Worm (Caenorhabditis elegans): ENCODE data around the gene B0218.7.

Gene B0218.7

DNA sequence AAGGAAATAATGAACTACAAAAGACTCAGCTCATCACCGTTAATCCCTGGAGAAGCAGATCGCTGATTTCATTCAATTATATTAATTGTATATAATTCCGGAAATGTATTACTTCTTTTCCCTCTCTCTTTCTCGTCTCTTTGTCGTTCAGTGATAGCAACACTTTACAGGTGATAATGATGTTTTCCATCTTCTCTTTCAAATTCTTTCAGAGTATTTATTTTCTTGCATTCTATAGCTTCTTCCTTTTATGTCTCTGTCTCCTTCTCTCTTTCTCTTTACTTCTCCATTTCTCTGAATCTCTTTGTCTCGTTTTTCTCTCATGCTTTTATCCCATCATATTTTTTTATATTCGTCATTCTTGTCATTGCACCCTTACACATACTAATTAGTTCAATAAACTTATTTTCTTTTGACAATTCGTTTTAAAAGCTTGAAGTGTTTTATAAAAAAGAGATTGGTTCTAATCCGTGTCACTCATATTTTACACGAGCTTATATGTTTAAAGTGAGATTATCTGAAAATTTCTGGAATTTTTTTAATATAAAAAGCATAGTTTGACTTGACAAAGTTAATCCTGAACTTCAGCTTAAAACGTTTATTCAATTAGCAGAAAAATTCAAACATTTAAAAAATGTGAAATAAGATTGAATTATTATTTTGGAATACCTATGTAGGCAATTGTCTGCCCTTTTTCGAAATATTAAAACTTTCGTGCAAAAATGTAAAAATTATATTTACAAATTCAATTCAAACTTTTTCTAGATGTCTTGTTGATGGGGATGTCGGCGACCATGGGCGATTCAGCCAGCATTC, 22.9 kb downstream of the B0218.7 start, which contains the start of gene pmk-2 (continued):
- TF ChIP-seq vab-15 (tag; optimal IDR thresholded peaks at IDR 0.05) = no peak
- TF ChIP-seq unc-62 (GFP tag; optimal IDR thresholded peaks at IDR 0.05) = no peak
- peak; percentile 98 for TF ChIP-seq dsc-1 (tag; optimal IDR thresholded peaks at IDR 0.05)
- no peak for TF ChIP-seq mab-9 (GFP tag; IDR thresholded peaks at IDR 0.05)
- no peak for TF ChIP-seq alr-1 (tag; optimal IDR thresholded peaks at IDR 0.05; ENCODE audit: borderline replicate concordance)
- TF ChIP-seq F16B12.6 (tag; optimal IDR thresholded peaks at IDR 0.05) = no peak
- no peak for TF ChIP-seq pqm-1 (tag; optimal IDR thresholded peaks at IDR 0.05)
- TF ChIP-seq ets-5 (GFP tag; IDR thresholded peaks at IDR 0.05) = no peak
- no peak for TF ChIP-seq blmp-1 (tag; optimal IDR thresholded peaks at IDR 0.05)
- no peak for TF ChIP-seq swsn-7 (tag; optimal IDR thresholded peaks at IDR 0.05)
- peak; percentile 70 for TF ChIP-seq pax-3 (tag; optimal IDR thresholded peaks at IDR 0.05)
- TF ChIP-seq snu-23 (GFP tag; optimal IDR thresholded peaks at IDR 0.05) = no peak
- TF ChIP-seq lin-15B (tag; optimal IDR thresholded peaks at IDR 0.05) = no peak
- TF ChIP-seq Y116A8C.19 (tag; optimal IDR thresholded peaks at IDR 0.05; ENCODE audit: borderline replicate concordance) = no peak
- no peak for TF ChIP-seq ceh-63 (GFP tag; optimal IDR thresholded peaks at IDR 0.05)
- TF ChIP-seq mdl-1 (tag; optimal IDR thresholded peaks at IDR 0.05) = no peak
- peak; percentile 28 for TF ChIP-seq fos-1 (tag; optimal IDR thresholded peaks at IDR 0.05)
- no peak for TF ChIP-seq efl-3 (GFP tag; optimal IDR thresholded peaks at IDR 0.05)
- TF ChIP-seq fkh-8 (tag; optimal IDR thresholded peaks at IDR 0.05) = peak; percentile 79
- TF ChIP-seq C04F5.9 (tag; optimal IDR thresholded peaks at IDR 0.05) = no peak
- TF ChIP-seq nhr-28 (tag; optimal IDR thresholded peaks at IDR 0.05) = no peak
- TF ChIP-seq unc-30 (tag; optimal IDR thresholded peaks at IDR 0.05) = no peak
- no peak for TF ChIP-seq ztf-11 (tag; optimal IDR thresholded peaks at IDR 0.05)
- TF ChIP-seq pag-3 (tag; optimal IDR thresholded peaks at IDR 0.05; ENCODE audit: borderline replicate concordance, insufficient read depth) = no peak
- no peak for TF ChIP-seq sptf-1 (tag; optimal IDR thresholded peaks at IDR 0.05)
- TF ChIP-seq aly-2 (tag; optimal IDR thresholded peaks at IDR 0.05) = no peak
- TF ChIP-seq nhr-12 (tag; optimal IDR thresholded peaks at IDR 0.05) = no peak
- no peak for TF ChIP-seq ama-1 (optimal IDR thresholded peaks at IDR 0.05)
- no peak for TF ChIP-seq ztf-4 (tag; optimal IDR thresholded peaks at IDR 0.05)
- no peak for TF ChIP-seq egl-27 (tag; optimal IDR thresholded peaks at IDR 0.05)
- no peak for TF ChIP-seq nhr-90 (tag; optimal IDR thresholded peaks at IDR 0.05; ENCODE audit: poor library complexity)
- TF ChIP-seq ces-1 (GFP tag; optimal IDR thresholded peaks at IDR 0.05) = no peak
- peak in 1 of 3 experiments; percentile 5 for TF ChIP-seq ceh-82 (tag; optimal IDR thresholded peaks at IDR 0.05)
- TF ChIP-seq lir-3 (tag; optimal IDR thresholded peaks at IDR 0.05; ENCODE audit: poor library complexity) = no peak
- peak; percentile 21 to 24 for TF ChIP-seq efl-1 (optimal IDR thresholded peaks at IDR 0.05)
- TF ChIP-seq efl-1 (GFP tag; optimal IDR thresholded peaks at IDR 0.05 in 1 of 2) = no peak
- TF ChIP-seq skn-1 (tag; optimal IDR thresholded peaks at IDR 0.05) = no peak
- TF ChIP-seq zip-4 (GFP tag; optimal IDR thresholded peaks at IDR 0.05) = no peak
- TF ChIP-seq hlh-4 (tag; optimal IDR thresholded peaks at IDR 0.05) = peak; percentile 22
- TF ChIP-seq nhr-11 (tag; optimal IDR thresholded peaks at IDR 0.05) = peak; percentile 38
- no peak for TF ChIP-seq fkh-10 (GFP tag; optimal IDR thresholded peaks at IDR 0.05)
- no peak for TF ChIP-seq aha-1 (tag; optimal IDR thresholded peaks at IDR 0.05)
- TF ChIP-seq rnt-1 (tag; optimal IDR thresholded peaks at IDR 0.05) = no peak
- no peak for TF ChIP-seq grh-1 (GFP tag; IDR thresholded peaks at IDR 0.05)
- peak; percentile 68 for TF ChIP-seq nhr-71 (tag; optimal IDR thresholded peaks at IDR 0.05)
- TF ChIP-seq nhr-47 (tag; optimal IDR thresholded peaks at IDR 0.05) = peak; percentile 52
- TF ChIP-seq elt-2 (tag; optimal IDR thresholded peaks at IDR 0.05) = no peak
- no peak for TF ChIP-seq mef-2 (tag; optimal IDR thresholded peaks at IDR 0.05)
- peak; percentile 76 for TF ChIP-seq lin-14 (GFP tag; optimal IDR thresholded peaks at IDR 0.05)
- TF ChIP-seq nhr-85 (tag) = no peak
- no peak for TF ChIP-seq unc-98 (GFP tag; IDR thresholded peaks at IDR 0.05)
- TF ChIP-seq jun-1 (tag; optimal IDR thresholded peaks at IDR 0.05) = no peak
